Fruit fly (Drosophila melanogaster): ENCODE data around the gene stwl.
A peak's percentile ranks its signal among the peaks of the same experiment; 100 is the strongest.

Gene stwl

dm6 chr3L:14432252-14432651 lies 22.5 kb upstream of the stwl start:
- TF ChIP-seq CG33017 (tag; optimal IDR thresholded peaks at IDR 0.05) = no peak
- TF ChIP-seq toe (GFP tag; optimal IDR thresholded peaks at IDR 0.05) = no peak
- TF ChIP-seq bab1 (GFP tag; optimal IDR thresholded peaks at IDR 0.05) = no peak
- no peak for TF ChIP-seq Clk (GFP tag; optimal IDR thresholded peaks at IDR 0.05)
- TF ChIP-seq cnc (optimal IDR thresholded peaks at IDR 0.05) = no peak
- TF ChIP-seq ovo (GFP tag; optimal IDR thresholded peaks at IDR 0.05) = no peak
- no peak for TF ChIP-seq cic (GFP tag; optimal IDR thresholded peaks at IDR 0.05)
- no peak for TF ChIP-seq CG12768 (GFP tag; optimal IDR thresholded peaks at IDR 0.05)
- TF ChIP-seq tj (GFP tag; optimal IDR thresholded peaks at IDR 0.05) = no peak
- no peak for TF ChIP-seq CG7045 (GFP tag; optimal IDR thresholded peaks at IDR 0.05)

DNA sequence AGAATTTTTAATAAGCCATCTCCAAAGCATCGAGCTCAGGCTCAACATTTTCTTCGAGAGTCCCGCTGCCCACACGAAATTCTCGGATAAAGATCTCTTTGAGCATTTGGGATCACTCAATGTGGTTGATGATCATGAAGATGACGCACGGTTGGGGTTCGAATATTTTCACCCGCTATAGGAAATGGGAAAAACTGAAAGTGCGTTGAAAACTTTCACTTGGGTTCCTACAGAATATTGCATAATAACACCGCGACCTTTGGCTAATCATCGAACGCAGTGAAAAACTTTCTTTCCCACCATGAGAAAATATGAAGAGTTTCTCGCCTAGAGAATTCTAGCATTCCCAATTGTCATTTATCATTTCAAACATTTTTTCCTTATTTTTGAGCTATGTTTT lies 19.2 kb upstream of the stwl start:
- TF ChIP-seq Clk (GFP tag; optimal IDR thresholded peaks at IDR 0.05) = no peak
- no peak for TF ChIP-seq kay (GFP tag; ENCODE audit: borderline replicate concordance)
- no peak for TF ChIP-seq Mnt (GFP tag; optimal IDR thresholded peaks at IDR 0.05)
- no peak for TF ChIP-seq cnc (optimal IDR thresholded peaks at IDR 0.05)
- TF ChIP-seq CG11617 (GFP tag; optimal IDR thresholded peaks at IDR 0.05) = no peak
- no peak for TF ChIP-seq CG33017 (tag; optimal IDR thresholded peaks at IDR 0.05)
- no peak for TF ChIP-seq CG5204 (GFP tag; optimal IDR thresholded peaks at IDR 0.05)
- TF ChIP-seq ovo (GFP tag; optimal IDR thresholded peaks at IDR 0.05) = no peak
- TF ChIP-seq Hr96 (GFP tag; optimal IDR thresholded peaks at IDR 0.05) = no peak

DNA sequence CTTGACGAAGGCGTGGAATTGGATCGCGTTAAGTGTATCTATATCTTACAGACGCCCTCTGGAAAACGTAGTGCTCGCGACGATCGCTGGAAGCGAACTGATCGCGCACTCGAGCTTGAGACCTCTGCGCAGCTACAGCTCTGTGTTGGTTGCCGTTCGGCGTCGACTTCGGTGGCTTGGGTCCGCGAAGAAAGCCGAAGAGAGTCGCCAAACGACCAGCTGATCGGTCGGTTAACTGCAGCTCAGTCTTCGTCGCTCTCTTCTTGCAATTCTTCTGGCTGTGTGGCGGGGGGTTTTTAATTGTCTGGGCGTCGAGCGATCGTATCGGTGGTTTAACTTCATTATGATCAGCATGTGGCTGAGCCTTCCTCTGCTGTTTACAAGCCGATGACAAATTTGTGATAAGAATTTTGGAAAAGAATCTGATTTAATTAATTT lies 17.6 kb upstream of the stwl start:
- TF ChIP-seq CG11617 (GFP tag; optimal IDR thresholded peaks at IDR 0.05) = peak; percentile 15
- no peak for TF ChIP-seq Crg-1 (GFP tag; optimal IDR thresholded peaks at IDR 0.05)
- peak; percentile 10 for TF ChIP-seq cic (GFP tag; optimal IDR thresholded peaks at IDR 0.05)
- TF ChIP-seq pad (GFP tag; optimal IDR thresholded peaks at IDR 0.05) = peak; percentile 18
- peak; percentile 16 for TF ChIP-seq CG1620 (GFP tag; optimal IDR thresholded peaks at IDR 0.05)
- TF ChIP-seq toe (GFP tag; optimal IDR thresholded peaks at IDR 0.05) = peak; percentile 23
- TF ChIP-seq CG7101 (tag; optimal IDR thresholded peaks at IDR 0.05) = peak; percentile 59
- TF ChIP-seq Hr96 (GFP tag; optimal IDR thresholded peaks at IDR 0.05) = no peak
- TF ChIP-seq Clk (GFP tag; optimal IDR thresholded peaks at IDR 0.05) = peak; percentile 14
- TF ChIP-seq CG5204 (GFP tag; optimal IDR thresholded peaks at IDR 0.05) = no peak
- TF ChIP-seq tj (GFP tag; optimal IDR thresholded peaks at IDR 0.05) = peak; percentile 75
- peak; percentile 69 for TF ChIP-seq Mnt (GFP tag; optimal IDR thresholded peaks at IDR 0.05)
- TF ChIP-seq ovo (GFP tag; optimal IDR thresholded peaks at IDR 0.05) = peak; percentile 36
- TF ChIP-seq CG33017 (tag; optimal IDR thresholded peaks at IDR 0.05) = peak; percentile 15
- no peak for TF ChIP-seq CG7045 (GFP tag; optimal IDR thresholded peaks at IDR 0.05)
- peak; percentile 30 for TF ChIP-seq CG14711 (tag; optimal IDR thresholded peaks at IDR 0.05)
- TF ChIP-seq bab1 (GFP tag; optimal IDR thresholded peaks at IDR 0.05) = peak; percentile 65
- TF ChIP-seq kay (GFP tag; ENCODE audit: borderline replicate concordance) = peak; percentile 30
- TF ChIP-seq cnc (optimal IDR thresholded peaks at IDR 0.05) = no peak
- peak; percentile 69 for TF ChIP-seq CG12768 (GFP tag; optimal IDR thresholded peaks at IDR 0.05)

DNA sequence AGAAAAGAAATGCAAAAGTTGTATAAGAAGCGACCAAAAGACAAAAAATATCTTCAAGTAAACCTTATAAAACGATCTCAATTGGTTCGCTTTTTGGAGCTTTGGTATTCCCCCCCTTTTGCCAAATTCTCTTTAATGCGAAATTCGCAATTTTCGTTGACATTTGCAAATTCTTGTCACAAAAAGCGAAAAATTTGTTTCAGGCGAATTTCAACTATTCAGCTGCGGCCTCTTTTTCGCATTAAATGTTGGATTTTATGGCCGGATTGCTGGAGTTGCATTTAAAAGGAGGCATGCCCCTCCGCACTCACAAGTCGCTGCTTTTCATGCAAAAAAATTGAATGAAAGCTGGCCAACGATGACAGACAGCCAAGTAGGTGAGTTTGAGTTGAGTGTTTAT lies 15.3 kb upstream of the stwl start:
- TF ChIP-seq CG7101 (tag; optimal IDR thresholded peaks at IDR 0.05) = no peak
- TF ChIP-seq Clk (GFP tag; optimal IDR thresholded peaks at IDR 0.05) = no peak
- TF ChIP-seq tj (GFP tag; optimal IDR thresholded peaks at IDR 0.05) = peak; percentile 96

- TF ChIP-seq CG1620 (GFP tag; optimal IDR thresholded peaks at IDR 0.05) = no peak
- no peak for TF ChIP-seq cic (GFP tag; optimal IDR thresholded peaks at IDR 0.05)
- no peak for TF ChIP-seq CG11617 (GFP tag; optimal IDR thresholded peaks at IDR 0.05)
- TF ChIP-seq CG14711 (tag; optimal IDR thresholded peaks at IDR 0.05) = no peak
- TF ChIP-seq Crg-1 (GFP tag; optimal IDR thresholded peaks at IDR 0.05) = no peak
- TF ChIP-seq CG7101 (tag; optimal IDR thresholded peaks at IDR 0.05) = no peak
- TF ChIP-seq Clk (GFP tag; optimal IDR thresholded peaks at IDR 0.05) = no peak
- TF ChIP-seq pad (GFP tag; optimal IDR thresholded peaks at IDR 0.05) = no peak
- no peak for TF ChIP-seq bab1 (GFP tag; optimal IDR thresholded peaks at IDR 0.05)
- no peak for TF ChIP-seq Hr96 (GFP tag; optimal IDR thresholded peaks at IDR 0.05)
- TF ChIP-seq CG33017 (tag; optimal IDR thresholded peaks at IDR 0.05) = no peak
- TF ChIP-seq Mnt (GFP tag; optimal IDR thresholded peaks at IDR 0.05) = no peak
- no peak for TF ChIP-seq CG7045 (GFP tag; optimal IDR thresholded peaks at IDR 0.05)
- no peak for TF ChIP-seq CG12768 (GFP tag; optimal IDR thresholded peaks at IDR 0.05)
- TF ChIP-seq ovo (GFP tag; optimal IDR thresholded peaks at IDR 0.05) = no peak
Measured at dm6 chr3L:14423638-14424037, 13.9 kb upstream of the stwl start.

DNA sequence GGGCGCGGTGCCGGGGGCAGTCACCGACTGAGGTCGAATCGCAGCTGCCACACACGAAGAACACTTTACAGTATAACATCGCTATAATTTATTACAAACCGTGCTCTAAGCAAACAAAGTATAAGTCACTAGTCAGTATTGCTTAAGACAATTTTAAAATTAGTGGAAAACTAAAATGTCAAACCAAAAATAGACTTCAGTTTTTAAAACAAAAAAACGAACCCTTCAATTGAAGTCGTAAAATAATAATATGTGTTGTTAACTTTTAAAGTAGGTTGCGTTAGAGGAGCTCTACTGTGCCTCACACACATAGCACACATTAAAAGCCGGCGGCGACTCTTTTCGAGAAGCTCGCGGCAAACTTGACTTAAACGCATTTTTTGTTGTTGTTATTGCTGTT lies 12.4 kb upstream of the stwl start:
- TF ChIP-seq pad (GFP tag; optimal IDR thresholded peaks at IDR 0.05) = no peak
- TF ChIP-seq cnc (optimal IDR thresholded peaks at IDR 0.05) = no peak
- TF ChIP-seq CG12768 (GFP tag; optimal IDR thresholded peaks at IDR 0.05) = no peak
- TF ChIP-seq Hr96 (GFP tag; optimal IDR thresholded peaks at IDR 0.05) = no peak
- TF ChIP-seq bab1 (GFP tag; optimal IDR thresholded peaks at IDR 0.05) = no peak
- TF ChIP-seq CG11617 (GFP tag; optimal IDR thresholded peaks at IDR 0.05) = no peak
- no peak for TF ChIP-seq Mnt (GFP tag; optimal IDR thresholded peaks at IDR 0.05)
- no peak for TF ChIP-seq ovo (GFP tag; optimal IDR thresholded peaks at IDR 0.05)
- no peak for TF ChIP-seq kay (GFP tag; ENCODE audit: borderline replicate concordance)

DNA sequence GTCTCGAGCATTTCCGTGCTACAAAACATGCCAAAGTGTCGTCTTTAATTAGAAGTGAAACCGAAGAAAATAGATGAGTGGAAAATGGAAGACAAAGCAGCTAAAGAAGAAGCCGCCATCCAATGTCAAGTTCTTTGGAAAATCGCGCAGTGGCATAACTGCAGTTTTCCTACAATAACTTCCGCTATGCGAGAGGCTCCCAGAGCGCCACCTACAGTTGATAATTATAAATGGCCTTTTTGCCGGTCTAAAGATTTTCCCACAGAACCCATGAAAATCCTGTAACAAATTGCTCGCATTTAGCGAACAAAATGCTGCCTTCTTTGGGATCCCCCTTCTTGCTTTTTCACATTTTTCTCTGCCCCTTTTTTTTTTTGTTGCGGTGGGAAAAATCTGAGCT lies 10.3 kb upstream of the stwl start:
- TF ChIP-seq CG12768 (GFP tag; optimal IDR thresholded peaks at IDR 0.05) (no peak), pad (GFP tag; optimal IDR thresholded peaks at IDR 0.05) (no peak), cic (GFP tag; optimal IDR thresholded peaks at IDR 0.05) (no peak), CG5204 (GFP tag; optimal IDR thresholded peaks at IDR 0.05) (no peak), Mnt (GFP tag; optimal IDR thresholded peaks at IDR 0.05) (no peak), CG33017 (tag; optimal IDR thresholded peaks at IDR 0.05) (no peak), CG7045 (GFP tag; optimal IDR thresholded peaks at IDR 0.05) (no peak), toe (GFP tag; optimal IDR thresholded peaks at IDR 0.05) (no peak), tj (GFP tag; optimal IDR thresholded peaks at IDR 0.05) (no peak), CG7101 (tag; optimal IDR thresholded peaks at IDR 0.05) (no peak), Hr96 (GFP tag; optimal IDR thresholded peaks at IDR 0.05) (no peak)

Measured in whole organism, adult.